Worm (Caenorhabditis elegans) whole organism, late embryonic: ENCODE data around the gene tra-4.

Source experiments
- C08G9.2 ChIP-seq: sonication (generic microtip); optimal IDR thresholded peaks from 2 replicates; lab custom pipeline; 2016; ENCODE audit warnings: mild to moderate bottlenecking, missing genetic modification characterization, moderate library complexity, missing compliant biosample characterization
- C38D4.7 ChIP-seq: fragments of 200-800 bp; sonication (Bioruptor generic); optimal IDR thresholded peaks from 2 replicates; lab custom pipeline; 2018; ENCODE audit warnings: mild to moderate bottlenecking, missing genetic modification characterization, moderate library complexity, missing compliant biosample characterization
- K09A11.1 ChIP-seq: sonication (generic microtip); optimal IDR thresholded peaks from 2 replicates; lab custom pipeline; 2017; ENCODE audit warnings: antibody characterized with exemption, mild to moderate bottlenecking, missing genetic modification characterization, missing compliant biosample characterization; ENCODE audit not compliant: insufficient read depth
- Y22D7AL.16 ChIP-seq: sonication (generic microtip); optimal IDR thresholded peaks from 2 replicates; lab custom pipeline; 2016; ENCODE audit warnings: missing genetic modification characterization, missing compliant biosample characterization
- ama-1 ChIP-seq: fragments of 150-350 bp; optimal IDR thresholded peaks from 2 replicates; lab custom pipeline; 2014
- ceh-14 ChIP-seq: sonication (generic microtip); optimal IDR thresholded peaks from 2 replicates; lab custom pipeline; 2016; ENCODE audit warnings: missing genotype, missing genetic modification characterization, missing compliant biosample characterization
- ceh-18 ChIP-seq: sonication (generic microtip); optimal IDR thresholded peaks from 2 replicates; lab custom pipeline; 2016; ENCODE audit warnings: missing genetic modification characterization, missing compliant biosample characterization
- ceh-19 ChIP-seq: fragments of 200-800 bp; sonication (Bioruptor generic); optimal IDR thresholded peaks from 2 replicates; lab custom pipeline; 2018; ENCODE audit warnings: mild to moderate bottlenecking, missing genetic modification characterization, missing compliant biosample characterization
- ceh-2 ChIP-seq: sonication (generic microtip); optimal IDR thresholded peaks from 2 replicates; lab custom pipeline; 2016; ENCODE audit warnings: missing genotype, missing genetic modification characterization, missing compliant biosample characterization
- ceh-24 ChIP-seq: sonication (generic microtip); optimal IDR thresholded peaks from 2 replicates; lab custom pipeline; 2016; ENCODE audit warnings: mild to moderate bottlenecking, missing genetic modification characterization, missing compliant biosample characterization
- ceh-31 ChIP-seq: sonication (generic microtip); optimal IDR thresholded peaks from 2 replicates; lab custom pipeline; 2016; ENCODE audit warnings: missing genetic modification characterization, missing compliant biosample characterization
- che-1 ChIP-seq: sonication (generic microtip); optimal IDR thresholded peaks from 2 replicates; lab custom pipeline; 2016; ENCODE audit warnings: mild to moderate bottlenecking, missing genetic modification characterization, missing compliant biosample characterization
- dmd-4 ChIP-seq: sonication (generic microtip); optimal IDR thresholded peaks from 2 replicates; lab custom pipeline; 2016; ENCODE audit warnings: borderline replicate concordance, missing genetic modification characterization, missing compliant biosample characterization
- dve-1 ChIP-seq: sonication (generic microtip); optimal IDR thresholded peaks from 2 replicates; lab custom pipeline; 2017; ENCODE audit warnings: antibody characterized with exemption, mild to moderate bottlenecking, missing genetic modification characterization, missing compliant biosample characterization
- elt-2 ChIP-seq: sonication (generic microtip); optimal IDR thresholded peaks from 2 replicates; lab custom pipeline; 2016; ENCODE audit warnings: missing genetic modification reagents, missing genetic modification characterization, missing compliant biosample characterization
- elt-4 ChIP-seq: sonication (generic microtip); optimal IDR thresholded peaks from 2 replicates; lab custom pipeline; 2016; ENCODE audit warnings: missing genetic modification characterization, missing compliant biosample characterization
- ets-4 ChIP-seq: sonication (generic microtip); optimal IDR thresholded peaks from 2 replicates; lab custom pipeline; 2016; ENCODE audit warnings: missing genetic modification characterization, missing compliant biosample characterization
- fax-1 ChIP-seq: sonication (generic microtip); optimal IDR thresholded peaks from 2 replicates; lab custom pipeline; 2016; ENCODE audit warnings: missing genotype, missing genetic modification characterization, missing compliant biosample characterization
- fkh-6 ChIP-seq: sonication (generic microtip); optimal IDR thresholded peaks from 2 replicates; lab custom pipeline; 2016; ENCODE audit warnings: missing genetic modification characterization, missing compliant biosample characterization
- gmeb-2 ChIP-seq: sonication (generic microtip); optimal IDR thresholded peaks from 2 replicates; lab custom pipeline; 2016; ENCODE audit warnings: missing genetic modification characterization, inconsistent platforms, missing compliant biosample characterization
- hlh-13 ChIP-seq: fragments of 200-800 bp; sonication (Bioruptor generic); optimal IDR thresholded peaks from 2 replicates; lab custom pipeline; 2018; ENCODE audit warnings: mild to moderate bottlenecking, missing genetic modification characterization, missing compliant biosample characterization
- hlh-8 ChIP-seq: sonication (generic microtip); optimal IDR thresholded peaks from 2 replicates; lab custom pipeline; 2016; ENCODE audit warnings: missing genotype, missing genetic modification characterization, missing compliant biosample characterization
- lin-11 ChIP-seq: fragments of 200-800 bp; sonication (Bioruptor generic); optimal IDR thresholded peaks from 2 replicates; lab custom pipeline; 2018; ENCODE audit warnings: mild to moderate bottlenecking, missing genetic modification characterization, missing compliant biosample characterization
- nfya-1 ChIP-seq: sonication (generic microtip); optimal IDR thresholded peaks from 2 replicates; lab custom pipeline; 2017; ENCODE audit warnings: missing genetic modification characterization, mild to moderate bottlenecking, missing compliant biosample characterization, antibody characterized with exemption, moderate library complexity
- nhr-232 ChIP-seq: sonication (generic microtip); optimal IDR thresholded peaks from 2 replicates; lab custom pipeline; 2016; ENCODE audit warnings: missing genetic modification characterization, missing compliant biosample characterization
- npax-4 ChIP-seq: sonication (generic microtip); optimal IDR thresholded peaks from 2 replicates; lab custom pipeline; 2016; ENCODE audit warnings: missing genetic modification characterization, missing compliant biosample characterization
- pat-9 ChIP-seq: fragments of 200-800 bp; sonication (Bioruptor generic); optimal IDR thresholded peaks from 2 replicates; lab custom pipeline; 2018; ENCODE audit warnings: mild to moderate bottlenecking, missing genetic modification characterization, moderate library complexity, missing compliant biosample characterization
- pha-2 ChIP-seq: sonication (generic microtip); optimal IDR thresholded peaks from 2 replicates; lab custom pipeline; 2017; ENCODE audit warnings: mild to moderate bottlenecking, missing genetic modification characterization, missing compliant biosample characterization
- pros-1 ChIP-seq: fragments of 150-350 bp; optimal IDR thresholded peaks from 2 replicates; lab custom pipeline; 2014; ENCODE audit warnings: missing biosample characterization, missing genetic modification reagents, missing genetic modification characterization
- ref-2 ChIP-seq: sonication (generic microtip); optimal IDR thresholded peaks from 2 replicates; lab custom pipeline; 2016; ENCODE audit warnings: missing genetic modification characterization, missing compliant biosample characterization
- sox-4 ChIP-seq: sonication (generic microtip); optimal IDR thresholded peaks from 2 replicates; lab custom pipeline; 2017; ENCODE audit warnings: mild to moderate bottlenecking, missing genetic modification characterization, inconsistent platforms, missing compliant biosample characterization
- syd-9 ChIP-seq: sonication (generic microtip); optimal IDR thresholded peaks from 2 replicates; lab custom pipeline; 2016; ENCODE audit warnings: mild to moderate bottlenecking, missing genetic modification characterization, moderate library complexity, missing compliant biosample characterization
- unc-3 ChIP-seq, 2 experiments: fragments of 200-800 bp in 1 of 2; sonication (Bioruptor generic) in 1 of 2; sonication (generic microtip) in 1 of 2; conservative IDR thresholded peaks in 1 of 2; optimal IDR thresholded peaks in 1 of 2; 2 replicates each; pipeline versions ENCODE4 v1.3.6 to Lab custom; 2016 to 2022; ENCODE audit warnings: missing compliant biosample characterization in 2 of 2, missing genetic modification characterization in 2 of 2, missing genetic modification reagents in 1 of 2
- ztf-16 ChIP-seq: sonication (generic microtip); optimal IDR thresholded peaks from 2 replicates; lab custom pipeline; 2017; ENCODE audit warnings: missing genetic modification characterization, missing compliant biosample characterization

Gene tra-4

DNA sequence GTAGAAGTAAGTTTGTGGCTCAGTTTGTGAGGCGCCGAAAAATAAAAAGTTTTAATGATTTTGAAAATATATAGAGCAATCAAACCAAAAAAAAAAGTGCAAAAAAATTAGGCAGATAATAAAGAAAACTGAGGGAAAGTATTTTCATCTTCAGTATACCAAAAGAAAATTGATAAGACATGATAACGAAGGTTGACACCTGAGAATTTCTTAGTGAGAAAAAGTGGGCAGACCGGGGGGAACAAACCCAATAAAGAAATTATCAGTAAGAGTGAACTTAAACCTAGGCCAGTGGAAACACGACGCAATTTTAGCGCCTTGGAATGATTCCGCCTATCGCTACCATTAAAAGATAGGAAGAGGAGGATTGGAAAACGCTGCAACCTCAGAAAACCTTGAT, 18.8 kb downstream of the tra-4 start:
- TF ChIP-seq ceh-18 (tag; lab: Kevin White, UChicago) (no peak), dve-1 (tag; lab: Kevin White, UChicago) (no peak), ceh-24 (no peak), ceh-2 (no peak), pat-9 (no peak), ceh-19 (GFP tag; lab: Kevin White, UChicago) (no peak), pros-1 (no peak), hlh-8 (tag; lab: Kevin White, UChicago) (no peak), unc-3 (GFP tag; conservative IDR thresholded peaks at IDR 0.05; lab: Robert Waterston, UW) (no peak), unc-3 (tag; optimal IDR thresholded peaks at IDR 0.05; lab: Kevin White, UChicago) (no peak), K09A11.1 (no peak), nfya-1 (no peak), pha-2 (no peak), npax-4 (tag; lab: Kevin White, UChicago) (no peak), syd-9 (tag; lab: Kevin White, UChicago) (no peak), ceh-14 (no peak), che-1 (tag; lab: Kevin White, UChicago) (no peak)

DNA sequence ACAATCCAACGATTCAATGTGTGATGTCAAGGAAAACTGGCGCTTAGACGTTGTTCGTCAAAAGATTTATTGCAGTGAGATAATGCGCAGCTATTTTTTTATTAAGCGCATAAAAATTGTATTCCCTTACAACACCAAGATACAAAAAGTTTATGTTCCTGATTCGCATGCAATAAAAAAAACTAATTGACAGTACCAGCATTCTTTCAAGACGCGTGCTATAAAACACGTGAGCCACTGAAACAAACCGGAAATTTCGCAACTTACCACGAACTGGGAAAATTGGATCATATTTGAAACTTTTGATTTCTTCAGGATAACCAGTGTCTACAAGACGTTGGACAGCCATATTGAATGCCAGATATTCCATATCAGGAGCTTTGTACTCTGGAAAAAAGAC, 19.9 kb downstream of the tra-4 start:
- TF ChIP-seq dmd-4 (tag; lab: Kevin White, UChicago) (no peak), lin-11 (tag; lab: Kevin White, UChicago) (no peak), fkh-6 (no peak), ztf-16 (tag; lab: Kevin White, UChicago) (no peak)

DNA sequence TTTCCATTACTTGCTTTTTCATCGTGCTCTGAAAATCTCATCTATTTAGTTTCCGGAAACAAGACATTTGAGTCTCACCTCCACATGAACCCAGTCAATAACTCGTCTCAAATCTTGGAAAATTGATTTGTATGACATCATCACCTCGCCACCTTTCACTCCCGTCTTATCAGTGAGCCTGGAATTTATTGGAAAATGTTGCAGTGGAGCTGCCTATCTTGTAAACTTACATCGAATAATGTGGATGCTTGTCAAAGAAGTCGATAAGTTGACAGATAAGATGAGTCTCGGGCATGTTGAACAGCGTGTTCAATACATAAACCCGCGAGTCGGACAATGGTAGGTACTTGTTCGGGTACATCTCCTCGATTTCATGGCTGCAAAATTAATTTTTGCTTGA, 20.6 kb downstream of the tra-4 start:
- peak; percentile 44 for TF ChIP-seq elt-2 (tag; lab: Kevin White, UChicago)
- TF ChIP-seq che-1 (tag; lab: Kevin White, UChicago): no peak

DNA sequence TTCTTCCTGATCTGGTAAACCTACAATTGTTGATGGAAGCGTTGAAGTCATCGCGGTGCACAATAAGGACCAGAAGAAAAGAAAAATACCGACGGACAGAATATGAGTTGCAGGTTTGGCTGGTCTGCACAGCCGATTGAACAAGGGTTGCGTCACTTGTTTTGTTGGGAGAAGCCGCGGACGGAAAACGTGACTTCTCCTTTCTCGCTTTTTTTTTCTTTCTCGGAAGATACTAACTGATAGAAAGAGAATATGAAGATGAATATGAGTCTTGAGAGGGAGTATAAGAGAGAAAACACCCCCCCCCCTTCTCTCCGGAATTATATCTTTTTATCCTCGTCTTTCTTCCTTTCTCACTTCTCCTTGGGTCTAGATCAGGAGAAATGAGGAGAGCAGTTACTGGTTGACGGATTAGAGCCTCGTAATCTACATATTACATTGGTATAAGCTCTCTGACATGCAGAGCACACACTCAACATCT, 29.7 kb downstream of the tra-4 start, which contains the start of gene ssr-2:
TSS of gene ssr-2 (minus strand) at position 51 of the 481 bp plus-strand sequence.
- TF ChIP-seq C38D4.7 (GFP tag; lab: Kevin White, UChicago) (no peak), fax-1 (tag; lab: Kevin White, UChicago) (no peak), gmeb-2 (tag; lab: Kevin White, UChicago) (no peak), elt-4 (tag; lab: Kevin White, UChicago) (no peak), K09A11.1 (no peak), ama-1 (lab: Kevin White, UChicago) (no peak), ets-4 (tag; lab: Kevin White, UChicago) (no peak)

DNA sequence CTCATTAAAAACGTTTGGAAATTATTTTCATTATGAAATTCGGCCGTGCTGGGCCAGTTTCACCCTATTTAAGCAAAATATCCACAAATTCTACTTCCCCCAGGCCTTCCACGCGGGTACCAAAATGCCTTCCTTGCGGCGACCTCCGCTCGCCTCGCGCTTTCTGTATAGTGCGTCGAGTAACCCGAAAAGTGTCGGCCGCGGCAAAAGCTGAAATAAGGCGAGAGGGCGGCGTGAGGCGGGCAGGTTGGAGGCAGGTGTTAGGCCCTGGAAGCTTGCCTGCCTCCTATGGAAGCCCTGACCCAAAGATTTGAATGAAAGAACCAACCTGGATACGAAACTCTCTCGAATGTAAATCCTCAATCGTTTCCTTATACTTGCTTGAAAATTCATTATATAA, 31.1 kb downstream of the tra-4 start:
- TF ChIP-seq ceh-31 (tag; lab: Kevin White, UChicago) (no peak), ref-2 (tag; lab: Kevin White, UChicago) (peak; percentile 6), ama-1 (lab: Kevin White, UChicago) (no peak), nhr-232 (tag; lab: Kevin White, UChicago) (no peak), C08G9.2 (tag; lab: Kevin White, UChicago) (no peak), K09A11.1 (no peak)

DNA sequence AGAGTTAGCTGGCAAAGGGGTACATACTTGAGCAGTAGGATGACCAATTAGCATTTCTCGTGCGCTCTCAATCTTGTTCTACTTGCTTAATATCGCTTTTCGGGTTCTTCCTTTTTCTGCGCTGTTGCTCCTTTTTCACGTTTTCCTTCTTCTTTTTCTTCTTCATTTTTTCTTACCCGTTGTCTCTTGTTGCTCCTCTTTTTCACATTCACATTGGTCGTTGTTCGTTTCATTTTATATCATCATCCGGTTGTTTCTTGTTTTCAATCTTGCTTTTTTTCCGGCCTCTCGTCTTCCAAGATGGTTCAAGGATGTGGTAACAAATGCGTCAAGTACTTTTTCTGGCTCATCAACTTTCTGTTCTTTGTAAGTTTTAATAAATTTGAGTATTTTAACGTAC, 37.3 kb downstream of the tra-4 start, which contains the start of gene tsp-6:
TSS of gene tsp-6 (plus strand) at position 301 of the 400 bp plus-strand sequence.
- TF ChIP-seq hlh-13 (GFP tag; lab: Kevin White, UChicago): no peak
- TF ChIP-seq sox-4: no peak
- no peak for TF ChIP-seq syd-9 (tag; lab: Kevin White, UChicago)
- TF ChIP-seq hlh-8 (tag; lab: Kevin White, UChicago): no peak
- TF ChIP-seq Y22D7AL.16: no peak
